Worm (Caenorhabditis elegans): ENCODE data around the gene W09C2.7.

Gene W09C2.7

DNA sequence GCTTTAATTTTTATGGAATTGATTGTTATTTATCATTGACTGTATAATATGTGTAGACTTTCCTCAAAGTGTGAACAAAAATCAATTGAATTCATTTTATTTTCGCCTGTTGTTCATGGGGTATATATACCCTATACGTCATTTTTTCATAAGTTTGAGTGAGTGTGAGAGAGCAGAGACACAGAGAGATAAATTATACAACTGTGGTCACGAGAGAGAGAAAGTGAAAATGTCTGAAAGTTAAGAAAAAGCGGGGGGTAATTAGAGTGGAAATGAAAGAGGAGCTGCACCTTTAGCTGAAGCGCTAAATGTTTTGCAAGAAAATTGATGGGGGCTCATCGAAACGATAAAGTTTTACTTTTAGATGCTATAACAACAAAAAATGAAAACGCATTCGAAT is 3.7 kb upstream of the W09C2.7 start (continued):
- TF ChIP-seq egl-43 (GFP tag; IDR thresholded peaks at IDR 0.05), result no peak
- no peak for TF ChIP-seq ctbp-1 (GFP tag; IDR thresholded peaks at IDR 0.05)
- TF ChIP-seq T20F7.1 (GFP tag; optimal IDR thresholded peaks at IDR 0.05), result no peak
- TF ChIP-seq nhr-28 (tag; optimal IDR thresholded peaks at IDR 0.05), result peak; percentile 52
- no peak for TF ChIP-seq lin-39 (tag; optimal IDR thresholded peaks at IDR 0.05)
- TF ChIP-seq mxl-2 (GFP tag; conservative IDR thresholded peaks at IDR 0.05), result no peak
- no peak for TF ChIP-seq ceh-20 (GFP tag; IDR thresholded peaks at IDR 0.05)
- TF ChIP-seq zip-2 (tag; optimal IDR thresholded peaks at IDR 0.05), result no peak
- no peak for TF ChIP-seq fos-1 (tag; optimal IDR thresholded peaks at IDR 0.05)
- no peak for TF ChIP-seq mes-2 (tag; optimal IDR thresholded peaks at IDR 0.05; ENCODE audit: poor library complexity, severe bottlenecking)

DNA sequence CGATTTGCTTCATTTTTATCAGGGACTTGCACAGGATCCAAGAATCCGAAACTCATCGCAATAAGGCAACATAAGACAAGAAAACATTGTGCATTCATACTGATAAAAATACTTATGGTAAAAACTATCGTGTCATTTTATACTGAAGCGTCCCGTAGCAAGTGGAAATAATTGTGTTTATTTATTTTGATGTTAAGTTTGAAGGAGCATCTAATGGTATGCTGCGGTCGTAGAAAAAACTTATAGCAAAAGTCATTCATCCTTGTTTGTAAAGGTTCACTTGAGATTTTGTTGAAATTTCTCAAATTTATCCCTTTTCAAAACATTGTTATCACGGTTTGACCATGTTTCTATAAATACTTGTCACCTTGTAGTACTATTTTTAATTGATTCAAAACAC is 2.8 kb upstream of the W09C2.7 start, which contains the start of gene W09C2.10:
W09C2.10 (minus strand) TSS at position 101 of the 400 bp plus-strand sequence.
- TF ChIP-seq zip-2 (tag; optimal IDR thresholded peaks at IDR 0.05) (no peak), lin-15B (tag; optimal IDR thresholded peaks at IDR 0.05) (no peak), lir-3 (tag; optimal IDR thresholded peaks at IDR 0.05) (no peak), nhr-41 (GFP tag; IDR thresholded peaks at IDR 0.05) (no peak)

DNA sequence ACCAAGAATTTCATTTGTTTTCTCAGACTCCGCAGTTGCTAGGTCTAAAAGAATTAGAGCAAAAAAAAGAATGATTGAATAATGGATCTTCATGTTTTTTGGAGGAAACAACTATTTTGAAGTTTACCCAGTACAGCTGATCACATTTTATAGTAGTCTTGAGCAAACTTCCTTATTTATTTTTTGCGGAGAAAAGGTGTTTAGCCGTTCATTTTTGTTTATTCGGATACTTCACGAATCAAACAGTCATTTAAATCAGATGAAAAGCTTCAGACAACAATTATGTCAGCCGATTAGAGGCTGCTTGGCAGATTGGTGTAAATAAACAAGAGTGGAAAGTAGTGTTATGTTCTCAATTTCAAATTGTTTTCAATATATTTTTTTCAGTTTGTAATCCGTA is 2.1 kb upstream of the W09C2.7 start, which contains the start of gene W09C2.8:
W09C2.8 (minus strand) TSS at position 101 of the 400 bp plus-strand sequence.
- no peak for TF ChIP-seq unc-130 (GFP tag; optimal IDR thresholded peaks at IDR 0.05)
- no peak for TF ChIP-seq unc-39 (tag; optimal IDR thresholded peaks at IDR 0.05)
- no peak for TF ChIP-seq aly-2 (tag; optimal IDR thresholded peaks at IDR 0.05)
- no peak for TF ChIP-seq cey-2 (tag; optimal IDR thresholded peaks at IDR 0.05; ENCODE audit: borderline replicate concordance, insufficient read depth)
- TF ChIP-seq ama-1 (optimal IDR thresholded peaks at IDR 0.05), result no peak
- TF ChIP-seq dmd-6 (GFP tag; IDR thresholded peaks at IDR 0.05), result no peak
- no peak for TF ChIP-seq nhr-28 (tag; optimal IDR thresholded peaks at IDR 0.05)
- TF ChIP-seq nhr-10 (tag; optimal IDR thresholded peaks at IDR 0.05), result no peak
- TF ChIP-seq hif-1 (tag; optimal IDR thresholded peaks at IDR 0.05), result no peak

DNA sequence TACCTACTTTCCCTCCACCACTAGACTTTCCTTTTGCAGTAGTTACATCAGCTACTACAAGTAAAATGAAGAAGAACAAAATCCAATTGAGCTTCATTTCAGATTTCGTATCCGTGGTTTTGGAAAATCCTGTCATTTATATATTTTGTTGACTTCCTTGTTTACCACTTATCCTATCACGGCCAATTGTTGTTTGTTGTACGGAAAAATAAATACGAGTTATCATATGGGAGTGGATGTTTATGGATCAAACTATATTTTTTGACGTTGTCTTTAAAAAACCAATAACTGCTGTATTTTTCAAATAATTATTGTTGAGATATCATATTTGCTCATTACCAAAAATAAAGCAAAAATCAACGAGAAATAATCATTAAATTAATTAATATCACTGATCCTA is 1.1 kb upstream of the W09C2.7 start, which contains the start of gene W09C2.9:
W09C2.9 (minus strand) TSS at position 101 of the 400 bp plus-strand sequence.
- TF ChIP-seq aha-1 (tag), result no peak
- TF ChIP-seq nhr-11 (tag; optimal IDR thresholded peaks at IDR 0.05), result no peak
- TF ChIP-seq zip-2 (tag; optimal IDR thresholded peaks at IDR 0.05), result no peak
- TF ChIP-seq aly-2 (tag; optimal IDR thresholded peaks at IDR 0.05), result no peak
- no peak for TF ChIP-seq nhr-28 (tag; optimal IDR thresholded peaks at IDR 0.05)
- no peak for TF ChIP-seq snpc-1.2 (GFP tag; IDR thresholded peaks at IDR 0.05)
- TF ChIP-seq nhr-25 (tag; optimal IDR thresholded peaks at IDR 0.05; ENCODE audit: borderline replicate concordance, insufficient read depth), result no peak
- no peak for TF ChIP-seq cey-2 (tag; optimal IDR thresholded peaks at IDR 0.05; ENCODE audit: borderline replicate concordance, insufficient read depth)
- TF ChIP-seq gei-8 (GFP tag; optimal IDR thresholded peaks at IDR 0.05), result no peak
- TF ChIP-seq F49E8.2 (tag; optimal IDR thresholded peaks at IDR 0.05; ENCODE audit: borderline replicate concordance), result no peak
- TF ChIP-seq attf-4 (tag; optimal IDR thresholded peaks at IDR 0.05), result no peak
- TF ChIP-seq hlh-30 (tag; optimal IDR thresholded peaks at IDR 0.05; ENCODE audit: insufficient read depth), result no peak

DNA sequence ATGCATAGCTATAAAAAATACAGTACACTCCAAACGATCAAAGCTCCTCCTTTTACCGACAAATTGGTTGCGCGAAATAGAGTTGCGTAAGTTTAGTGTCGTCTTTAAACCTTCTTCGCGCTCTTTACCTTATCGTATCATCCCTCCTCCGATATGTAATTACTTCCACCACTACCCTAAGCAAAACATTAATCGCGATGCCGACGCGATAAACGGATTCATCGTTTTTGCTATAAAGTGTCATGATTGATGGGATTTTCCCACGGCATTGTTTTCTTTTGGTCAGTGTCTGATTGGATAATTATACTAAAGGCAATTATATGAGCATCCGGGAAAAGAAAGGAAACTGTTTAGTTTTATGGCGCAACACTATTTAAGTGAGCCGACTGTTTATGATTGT is 3.3 kb downstream of the W09C2.7 start:
- TF ChIP-seq unc-62 (GFP tag; optimal IDR thresholded peaks at IDR 0.05 in 1 of 2) (peak in 1 of 2 experiments; percentile 12), unc-62 (tag; optimal IDR thresholded peaks at IDR 0.05) (no peak), daf-19 (GFP tag; conservative IDR thresholded peaks at IDR 0.05) (no peak)

DNA sequence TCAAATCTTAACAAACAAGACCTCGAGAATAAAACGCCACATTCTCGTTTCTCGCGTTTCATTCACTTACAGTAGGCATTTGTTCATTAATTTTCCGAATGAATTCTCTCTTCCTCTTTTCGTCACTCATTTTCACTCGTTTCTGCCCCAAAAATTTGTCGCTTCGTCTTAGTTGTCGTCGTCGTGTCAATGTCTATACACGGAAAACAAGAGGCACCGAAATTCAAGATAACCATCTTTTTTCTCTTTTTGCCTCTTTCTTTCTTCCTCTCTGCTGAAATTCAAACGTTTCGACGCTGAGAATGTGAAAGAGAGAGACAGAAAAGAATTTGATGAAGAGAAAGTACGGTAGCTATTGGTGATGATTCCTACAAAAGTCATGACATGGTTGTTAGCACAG is 4.2 kb downstream of the W09C2.7 start:
- TF ChIP-seq nhr-10 (tag; optimal IDR thresholded peaks at IDR 0.05) (no peak), unc-62 (GFP tag; optimal IDR thresholded peaks at IDR 0.05 in 1 of 2) (peak in 1 of 2 experiments; percentile 49), unc-62 (tag; optimal IDR thresholded peaks at IDR 0.05) (no peak), R02D3.7 (tag; optimal IDR thresholded peaks at IDR 0.05) (no peak), lir-3 (tag; optimal IDR thresholded peaks at IDR 0.05) (no peak), tra-1 (GFP tag; IDR thresholded peaks at IDR 0.05) (no peak), Y105C5A.15 (GFP tag; IDR thresholded peaks at IDR 0.05) (no peak), T20F7.1 (GFP tag; optimal IDR thresholded peaks at IDR 0.05) (no peak), unc-39 (tag; optimal IDR thresholded peaks at IDR 0.05) (no peak), F49E8.2 (tag; optimal IDR thresholded peaks at IDR 0.05; ENCODE audit: borderline replicate concordance) (no peak), lin-29 (GFP tag; IDR thresholded peaks at IDR 0.05) (no peak), fkh-10 (GFP tag; optimal IDR thresholded peaks at IDR 0.05) (no peak), ztf-11 (tag; optimal IDR thresholded peaks at IDR 0.05) (no peak), hmg-1.1 (GFP tag; IDR thresholded peaks at IDR 0.05) (0 out of 2 replicates have a peak, but pooled peaks have one; percentile 12)

Measured in whole organism, L4 larva.